Fruit fly (Drosophila melanogaster) whole organism, adult: ENCODE data around the gene Fdx2.

Experiments
- CG5204 ChIP-seq: fragments of 200-800 bp; sonication (Bioruptor generic); optimal IDR thresholded peaks from 2 replicates; lab custom pipeline; 2016; ENCODE audit warnings: missing biosample characterization, missing genetic modification characterization
- kay ChIP-seq: fragments of 200-800 bp; sonication (Bioruptor generic); peaks from one replicate; lab custom pipeline; 2016; ENCODE audit warnings: missing biosample characterization, missing genetic modification characterization, borderline replicate concordance
- ovo ChIP-seq: fragments of 200-800 bp; sonication (Bioruptor generic); optimal IDR thresholded peaks from 2 replicates; lab custom pipeline; 2016; ENCODE audit warnings: missing biosample characterization, missing genetic modification characterization
- toe ChIP-seq: fragments of 200-800 bp; sonication (Bioruptor generic); optimal IDR thresholded peaks from 2 replicates; lab custom pipeline; 2016; ENCODE audit warnings: missing biosample characterization, missing genetic modification characterization

DNA sequence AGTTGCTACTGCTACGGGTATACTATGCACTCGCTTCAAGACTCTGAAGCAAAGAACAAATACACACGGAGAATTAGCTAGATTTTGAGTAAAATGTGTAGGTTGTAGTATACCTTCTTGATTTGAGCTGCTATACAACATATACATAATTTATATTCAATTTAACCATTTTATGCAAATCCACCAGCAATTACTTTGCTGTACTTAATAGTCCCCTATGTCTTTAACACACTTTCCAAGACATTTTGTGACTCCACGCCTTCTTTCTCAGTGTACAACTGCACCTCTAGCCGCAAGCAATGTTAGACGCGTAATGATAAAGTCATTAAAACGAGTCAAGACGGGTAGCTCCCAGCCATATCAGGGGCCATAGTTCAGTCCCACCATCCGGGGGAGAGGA lies 44.3 kb downstream of the Fdx2 start:
- no peak for TF ChIP-seq kay (GFP tag; lab: Kevin White, UChicago)
- no peak for TF ChIP-seq CG5204 (GFP tag; lab: Kevin White, UChicago)
- no peak for TF ChIP-seq toe
- no peak for TF ChIP-seq ovo (GFP tag; lab: Kevin White, UChicago)
